Worm (Caenorhabditis elegans) whole organism, midembryonic: ENCODE measurements around the gene piit-1.

Source experiments
- T22C8.4 ChIP-seq: fragments of 200-800 bp; sonication (Bioruptor generic); IDR thresholded peaks from 2 replicates; pipeline ENCODE4 v1.3.6; 2022; ENCODE audit warnings: missing genetic modification characterization, missing compliant biosample characterization
- med-1 ChIP-seq: sonication (generic microtip); optimal IDR thresholded peaks from 2 replicates; lab custom pipeline; 2017; ENCODE audit warnings: missing genetic modification characterization, mild to moderate bottlenecking, missing compliant biosample characterization, antibody characterized with exemption, missing genetic modification reagents; ENCODE audit not compliant: insufficient read depth
- ztf-29 ChIP-seq: fragments of 200-800 bp; sonication (Bioruptor generic); IDR thresholded peaks from 2 replicates; pipeline ENCODE4 v1.3.6; 2022; ENCODE audit warnings: missing genetic modification reagents, missing genetic modification characterization, missing compliant biosample characterization

- TF ChIP-seq T22C8.4 (no peak), ztf-29 (GFP tag; lab: Robert Waterston, UW) (no peak), med-1 (GFP tag; lab: Kevin White, UChicago) (no peak)
Measured at ce11 chrV:11593888-11594287, 16.1 kb downstream of the piit-1 start.
